Worm (Caenorhabditis elegans): Measurements from ENCODE around the gene C45E5.1.

DNA sequence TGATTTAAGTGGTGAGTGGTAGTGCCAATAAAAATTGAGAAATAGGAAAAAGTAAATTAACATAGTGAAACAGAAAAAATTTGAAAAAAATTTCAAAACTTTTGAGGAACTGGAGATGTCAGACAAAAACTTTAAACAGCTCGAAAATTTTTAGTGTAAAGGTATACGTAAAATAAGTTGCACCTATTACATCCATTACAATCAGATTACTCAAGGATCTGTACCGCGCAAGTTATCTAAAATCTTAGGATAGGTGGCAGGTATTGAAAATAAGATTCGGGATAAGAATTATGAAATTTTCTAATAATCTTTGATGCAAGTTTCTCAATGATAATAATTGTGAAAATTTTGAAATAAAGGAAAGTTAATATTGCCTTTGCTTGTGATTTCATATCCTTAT lies 22.6 kb downstream of the C45E5.1 start:
- TF ChIP-seq W03F9.2 (tag; optimal IDR thresholded peaks at IDR 0.05): no peak
- TF ChIP-seq dao-5 (tag; optimal IDR thresholded peaks at IDR 0.05): no peak
- no peak for TF ChIP-seq him-1 (tag; optimal IDR thresholded peaks at IDR 0.05)

All from whole organism, L4/young adult.